Fruit fly (Drosophila melanogaster): ENCODE results near the gene CG42780.
A peak's percentile ranks its signal among the peaks of the same experiment; 100 is the strongest.

Gene CG42780

DNA sequence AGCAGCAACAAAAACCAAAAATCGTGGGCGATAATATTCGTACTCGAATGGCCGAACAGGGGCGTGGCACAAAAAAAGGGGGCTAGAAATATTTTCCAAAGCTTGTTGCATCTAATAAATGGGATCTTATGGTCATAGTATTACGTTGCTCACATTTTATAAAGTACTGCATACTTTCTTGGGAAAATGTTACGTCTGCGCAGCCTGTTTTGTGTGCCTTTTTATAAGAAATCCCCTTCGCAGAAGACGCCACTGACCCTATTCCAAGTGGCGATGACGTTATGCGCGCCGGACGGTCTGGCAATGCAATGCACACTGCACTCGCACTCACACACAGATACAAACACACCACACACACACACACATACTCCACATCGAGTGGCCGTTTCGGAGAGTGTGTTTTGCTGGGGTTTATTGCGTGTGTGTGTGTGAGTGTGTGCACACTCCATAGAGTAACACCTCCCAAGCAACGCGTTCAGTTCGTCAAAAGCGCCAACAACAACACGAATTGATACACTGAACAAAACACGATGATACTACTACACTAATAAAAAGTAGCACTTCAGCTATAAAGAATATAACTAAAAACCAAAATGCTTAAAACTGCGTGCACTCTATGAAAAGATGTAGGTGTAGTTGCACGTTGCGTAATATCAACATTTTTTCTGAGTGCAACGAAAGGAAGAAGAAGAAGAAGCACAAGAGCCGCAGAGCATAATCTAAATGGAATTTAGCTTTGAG is 38.7 kb downstream of the CG42780 start (continued):
- peak; percentile 77 for TF ChIP-seq Atf3 (GFP tag; optimal IDR thresholded peaks at IDR 0.05)
- TF ChIP-seq CG6272 (GFP tag; IDR thresholded peaks at IDR 0.05): peak; percentile 85
- TF ChIP-seq cas (GFP tag; IDR thresholded peaks at IDR 0.05): 0 out of 2 replicates have a peak, but pooled peaks have one; percentile 35
- peak; percentile 45 for TF ChIP-seq Nf-YB (GFP tag; optimal IDR thresholded peaks at IDR 0.05)
- TF ChIP-seq ATbp (GFP tag; optimal IDR thresholded peaks at IDR 0.05): peak; percentile 87
- TF ChIP-seq CG7271 (tag; optimal IDR thresholded peaks at IDR 0.05): peak; percentile 55
- TF ChIP-seq bigmax (GFP tag; optimal IDR thresholded peaks at IDR 0.05): no peak
- no peak for TF ChIP-seq Dfd (GFP tag; optimal IDR thresholded peaks at IDR 0.05)
- TF ChIP-seq ind (GFP tag; optimal IDR thresholded peaks at IDR 0.05): peak; percentile 78
- peak; percentile 77 for TF ChIP-seq slp2 (GFP tag; optimal IDR thresholded peaks at IDR 0.05)
- peak; percentile 56 for TF ChIP-seq tup (GFP tag; optimal IDR thresholded peaks at IDR 0.05)
- no peak; the same call in 2 of the 3 replicates for TF ChIP-seq C15 (GFP tag; IDR thresholded peaks at IDR 0.05)
- no peak for TF ChIP-seq CG32532 (GFP tag; IDR thresholded peaks at IDR 0.05)
- peak; percentile 71 for TF ChIP-seq aop (GFP tag; IDR thresholded peaks at IDR 0.05)
- TF ChIP-seq ewg (GFP tag; optimal IDR thresholded peaks at IDR 0.05): peak; percentile 75
- peak; percentile 30 for TF ChIP-seq crol (GFP tag; IDR thresholded peaks at IDR 0.05)
- TF ChIP-seq dm (GFP tag; optimal IDR thresholded peaks at IDR 0.05): peak; percentile 48
- peak; percentile 85 for TF ChIP-seq CG10959 (GFP tag; IDR thresholded peaks at IDR 0.05)
- TF ChIP-seq Hand (GFP tag; optimal IDR thresholded peaks at IDR 0.05): no peak
- 0 out of 2 replicates have a peak, but pooled peaks have one; percentile 16 for TF ChIP-seq toy (GFP tag; IDR thresholded peaks at IDR 0.05)
- TF ChIP-seq CG14667 (GFP tag; IDR thresholded peaks at IDR 0.05): peak; percentile 75
- TF ChIP-seq amos (GFP tag; IDR thresholded peaks at IDR 0.05; ENCODE audit: partially characterized antibody): no peak
- no peak for TF ChIP-seq CG42726 (GFP tag; IDR thresholded peaks at IDR 0.05; ENCODE audit: partially characterized antibody)
- TF ChIP-seq CG3065 (GFP tag; optimal IDR thresholded peaks at IDR 0.05): peak; percentile 62
- TF ChIP-seq CG9727 (GFP tag; optimal IDR thresholded peaks at IDR 0.05): peak; percentile 75
- peak; percentile 88 for TF ChIP-seq CG32772 (GFP tag; IDR thresholded peaks at IDR 0.05)
- peak; percentile 70 for TF ChIP-seq grau (tag; optimal IDR thresholded peaks at IDR 0.05)
- TF ChIP-seq cg (GFP tag; optimal IDR thresholded peaks at IDR 0.05): peak; percentile 70
- TF ChIP-seq dysf (GFP tag; IDR thresholded peaks at IDR 0.05): peak; percentile 80
- peak; percentile 92 for TF ChIP-seq ken (GFP tag; IDR thresholded peaks at IDR 0.05)
- TF ChIP-seq Atf6 (GFP tag; IDR thresholded peaks at IDR 0.05): no peak
- TF ChIP-seq CG18262 (tag; optimal IDR thresholded peaks at IDR 0.05): peak; percentile 86
- TF ChIP-seq CG4820 (GFP tag; optimal IDR thresholded peaks at IDR 0.05): peak; percentile 84
- TF ChIP-seq pum (GFP tag; optimal IDR thresholded peaks at IDR 0.05): peak; percentile 85
- TF ChIP-seq CG10209 (GFP tag; optimal IDR thresholded peaks at IDR 0.05): peak; percentile 74
- peak; percentile 56 for TF ChIP-seq CHES-1-like (GFP tag; optimal IDR thresholded peaks at IDR 0.05)
- peak; percentile 45 for TF ChIP-seq HmgZ (tag; optimal IDR thresholded peaks at IDR 0.05)
- peak; percentile 23 for TF ChIP-seq caup (GFP tag; optimal IDR thresholded peaks at IDR 0.05; ENCODE audit: severe bottlenecking)
- peak; percentile 75 for TF ChIP-seq CG2875 (GFP tag; optimal IDR thresholded peaks at IDR 0.05)
- peak; percentile 67 for TF ChIP-seq klu (GFP tag; IDR thresholded peaks at IDR 0.05)
- TF ChIP-seq CG17829 (tag; optimal IDR thresholded peaks at IDR 0.05): peak; percentile 84
- peak; percentile 83 for TF ChIP-seq CG11504 (tag; optimal IDR thresholded peaks at IDR 0.05)
- peak; percentile 87 for TF ChIP-seq CG15696 (tag; optimal IDR thresholded peaks at IDR 0.05)
- peak; percentile 68 for TF ChIP-seq CG8281 (tag; optimal IDR thresholded peaks at IDR 0.05)
- no peak for TF ChIP-seq knrl (GFP tag; IDR thresholded peaks at IDR 0.05; ENCODE audit: partially characterized antibody)
- peak; percentile 74 for TF ChIP-seq CG12219 (GFP tag; optimal IDR thresholded peaks at IDR 0.05)
- TF ChIP-seq CG14965 (GFP tag; optimal IDR thresholded peaks at IDR 0.05; ENCODE audit: borderline replicate concordance): peak; percentile 41
- TF ChIP-seq pho (GFP tag; optimal IDR thresholded peaks at IDR 0.05): peak; percentile 31
- peak; percentile 88 for TF ChIP-seq pnt (GFP tag; optimal IDR thresholded peaks at IDR 0.05)
